Fruit fly (Drosophila melanogaster) whole organism, pupa: ENCODE results near the gene CSN8.
A peak's percentile ranks its signal among the peaks of the same experiment; 100 is the strongest.

ENCODE experiments used
- EcR ChIP-seq: fragments of 200-800 bp; sonication (Bioruptor generic); optimal IDR thresholded peaks from 3 replicates; lab custom pipeline; 2019; ENCODE audit warnings: missing biosample characterization, missing genetic modification characterization, mild to moderate bottlenecking, moderate library complexity, missing genetic modification reagents
- fd96Ca ChIP-seq: fragments of 200-800 bp; sonication (Bioruptor generic); IDR thresholded peaks from 3 replicates; pipeline ENCODE4 v1.3.6; 2022; ENCODE audit warnings: missing biosample characterization, missing genetic modification characterization

Gene CSN8

DNA sequence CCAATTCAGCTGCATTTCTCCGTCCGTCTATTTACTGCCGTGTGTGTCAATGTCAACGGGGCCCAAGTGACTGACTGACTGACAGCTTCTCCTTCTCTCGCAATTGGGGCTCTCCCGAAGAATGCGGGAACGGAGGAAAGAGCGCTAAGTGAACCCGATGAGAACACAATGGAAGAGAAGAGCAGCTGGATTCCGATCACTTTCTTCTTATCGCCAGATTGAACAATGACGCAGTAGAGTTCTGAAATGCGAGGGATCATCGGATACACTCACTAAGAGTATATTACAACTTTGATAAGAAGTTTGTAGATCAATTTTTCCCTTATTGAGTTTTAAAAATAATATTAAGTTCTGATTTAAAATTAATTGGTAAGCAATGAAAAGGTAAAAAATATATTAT is 46.9 kb downstream of the CSN8 start, which contains the start of gene Naglu:
Naglu (minus strand) TSS at position 339 of the 400 bp plus-strand sequence.
- TF ChIP-seq EcR (GFP tag; lab: Kevin White, UChicago) (peak; percentile 57), fd96Ca (GFP tag; lab: Robert Waterston, UW) (no peak)
